Worm (Caenorhabditis elegans) whole organism, L4/young adult: ENCODE measurements around the gene tig-3.

Source experiments
- W03F9.2 ChIP-seq: fragments of 150-350 bp; optimal IDR thresholded peaks from 2 replicates; lab custom pipeline; 2014; ENCODE audit warnings: missing biosample characterization, missing genetic modification characterization
- dao-5 ChIP-seq: sonication (generic microtip); optimal IDR thresholded peaks from 2 replicates; lab custom pipeline; 2016; ENCODE audit warnings: missing genotype, missing genetic modification characterization, moderate library complexity, missing compliant biosample characterization

ce11 chrII:15207562-15207961 lies 44.0 kb downstream of the tig-3 start:
- TF ChIP-seq dao-5: no peak
- no peak for TF ChIP-seq W03F9.2
